Worm (Caenorhabditis elegans): Measurements from ENCODE around the gene F40C5.2.
A peak's percentile ranks its signal among the peaks of the same experiment; 100 is the strongest.

Gene F40C5.2

DNA sequence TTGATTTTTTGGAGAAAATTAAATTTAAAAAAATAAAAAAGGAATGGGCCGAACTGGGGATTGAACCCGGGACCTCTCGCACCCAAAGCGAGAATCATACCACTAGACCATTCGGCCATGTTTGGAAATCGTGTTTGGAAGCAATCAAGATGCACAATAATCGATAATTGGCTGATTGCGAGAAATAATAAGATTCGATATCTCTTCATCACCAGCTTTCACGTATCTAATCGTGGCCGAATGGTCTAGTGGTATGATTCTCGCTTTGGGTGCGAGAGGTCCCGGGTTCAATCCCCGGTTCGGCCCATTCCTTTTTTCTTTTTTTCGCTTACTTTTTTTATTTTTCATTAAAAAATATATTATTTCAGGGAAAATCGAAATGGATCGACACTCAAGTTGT is 11.3 kb downstream of the F40C5.2 start (continued):
- 0 out of 2 replicates have a peak, but pooled peaks have one; percentile 13 for TF ChIP-seq attf-3 (GFP tag; conservative IDR thresholded peaks at IDR 0.05)
- TF ChIP-seq fkh-3 (tag; optimal IDR thresholded peaks at IDR 0.05), result no peak
- no peak for TF ChIP-seq K11D2.4 (GFP tag; IDR thresholded peaks at IDR 0.05)
- no peak for TF ChIP-seq ztf-25 (GFP tag; IDR thresholded peaks at IDR 0.05)
- TF ChIP-seq zfh-2 (GFP tag; conservative IDR thresholded peaks at IDR 0.05), result no peak
- no peak for TF ChIP-seq Y67H2A.10 (GFP tag; conservative IDR thresholded peaks at IDR 0.05)
- no peak for TF ChIP-seq C06A6.2 (GFP tag; conservative IDR thresholded peaks at IDR 0.05)
- no peak for TF ChIP-seq hrde-1 (tag; optimal IDR thresholded peaks at IDR 0.05; ENCODE audit: borderline replicate concordance)
- TF ChIP-seq akir-1 (GFP tag; optimal IDR thresholded peaks at IDR 0.05), result no peak
- no peak for TF ChIP-seq let-526 (GFP tag; IDR thresholded peaks at IDR 0.05)
- no peak for TF ChIP-seq F22D6.2 (tag; optimal IDR thresholded peaks at IDR 0.05)
- TF ChIP-seq rpc-1 (optimal IDR thresholded peaks at IDR 0.05), result peak; percentile 58
- peak; percentile 76 for TF ChIP-seq rpc-1 (tag; optimal IDR thresholded peaks at IDR 0.05)
- peak; percentile 62 for TF ChIP-seq snpc-3.4 (tag; optimal IDR thresholded peaks at IDR 0.05)
- no peak for TF ChIP-seq chd-7 (tag; optimal IDR thresholded peaks at IDR 0.05)
- no peak for TF ChIP-seq ceh-40 (GFP tag; IDR thresholded peaks at IDR 0.05)
- TF ChIP-seq madf-3 (GFP tag; IDR thresholded peaks at IDR 0.05), result 0 out of 2 replicates have a peak, but pooled peaks have one; percentile 14
- no peak for TF ChIP-seq egrh-3 (GFP tag; IDR thresholded peaks at IDR 0.05)
- no peak for TF ChIP-seq F39B2.1 (GFP tag; IDR thresholded peaks at IDR 0.05)
- TF ChIP-seq egl-44 (GFP tag; IDR thresholded peaks at IDR 0.05), result no peak
- TF ChIP-seq attf-6 (GFP tag; IDR thresholded peaks at IDR 0.05), result 0 out of 2 replicates have a peak, but pooled peaks have one; percentile 13
- no peak for TF ChIP-seq hsf-1 (GFP tag; IDR thresholded peaks at IDR 0.05)
- TF ChIP-seq sdz-38 (tag; optimal IDR thresholded peaks at IDR 0.05), result no peak
- TF ChIP-seq F37B4.10 (GFP tag; IDR thresholded peaks at IDR 0.05), result no peak
- no peak for TF ChIP-seq dpl-1 (GFP tag; optimal IDR thresholded peaks at IDR 0.05)
- TF ChIP-seq die-1 (tag; optimal IDR thresholded peaks at IDR 0.05), result peak; percentile 54
- TF ChIP-seq lin-35 (GFP tag; optimal IDR thresholded peaks at IDR 0.05), result no peak
- no peak for TF ChIP-seq gei-17 (GFP tag; optimal IDR thresholded peaks at IDR 0.05)
- peak; percentile 31 for TF ChIP-seq snpc-1.3 (tag; optimal IDR thresholded peaks at IDR 0.05; ENCODE audit: insufficient read depth)
- TF ChIP-seq hlh-26 (GFP tag; conservative IDR thresholded peaks at IDR 0.05), result no peak
- no peak for TF ChIP-seq F57A8.1 (GFP tag; optimal IDR thresholded peaks at IDR 0.05)
- no peak for TF ChIP-seq ztf-6 (GFP tag; IDR thresholded peaks at IDR 0.05)
- no peak for TF ChIP-seq B0035.1 (tag; optimal IDR thresholded peaks at IDR 0.05)
- TF ChIP-seq nhr-90 (tag; optimal IDR thresholded peaks at IDR 0.05), result no peak
- no peak for TF ChIP-seq lir-1 (GFP tag; conservative IDR thresholded peaks at IDR 0.05)
- peak; percentile 18 for TF ChIP-seq snpc-1.1 (tag; optimal IDR thresholded peaks at IDR 0.05; ENCODE audit: insufficient read depth)
- no peak for TF ChIP-seq zim-3 (tag; optimal IDR thresholded peaks at IDR 0.05)
- no peak for TF ChIP-seq dox-1 (GFP tag; IDR thresholded peaks at IDR 0.05)
- TF ChIP-seq repo-1 (tag; optimal IDR thresholded peaks at IDR 0.05), result no peak
- TF ChIP-seq unc-130 (GFP tag; optimal IDR thresholded peaks at IDR 0.05), result no peak
- 0 out of 2 replicates have a peak, but pooled peaks have one; percentile 25 for TF ChIP-seq nfya-2 (GFP tag; IDR thresholded peaks at IDR 0.05)
- TF ChIP-seq Y56A3A.18 (GFP tag; IDR thresholded peaks at IDR 0.05), result no peak
- no peak for TF ChIP-seq B0019.2 (GFP tag; conservative IDR thresholded peaks at IDR 0.05)
- TF ChIP-seq athp-1 (tag; optimal IDR thresholded peaks at IDR 0.05), result peak; percentile 9
- no peak for TF ChIP-seq lsy-27 (tag; optimal IDR thresholded peaks at IDR 0.05; ENCODE audit: borderline replicate concordance, insufficient read depth)
- no peak for TF ChIP-seq ceh-79 (tag; optimal IDR thresholded peaks at IDR 0.05)
- TF ChIP-seq ztf-3 (GFP tag; optimal IDR thresholded peaks at IDR 0.05), result no peak
- no peak for TF ChIP-seq F55B11.4 (tag; optimal IDR thresholded peaks at IDR 0.05; ENCODE audit: borderline replicate concordance, insufficient read depth)
- peak; percentile 28; the same call in 1 of the 2 replicates for TF ChIP-seq Y53F4B.3 (GFP tag; IDR thresholded peaks at IDR 0.05)

Data from whole organism, young adult.